Fruit fly (Drosophila melanogaster): ENCODE measurements around the gene CG32024.
A peak's percentile ranks its signal among the peaks of the same experiment; 100 is the strongest.

Gene CG32024

dm6 chr3L:8839563-8840425 is 32.4 kb downstream of the CG32024 start (continued):
- TF ChIP-seq gsb-n (tag; optimal IDR thresholded peaks at IDR 0.05): peak; percentile 35
- no peak for TF ChIP-seq CG3995 (GFP tag; optimal IDR thresholded peaks at IDR 0.05)
- TF ChIP-seq salm (tag; optimal IDR thresholded peaks at IDR 0.05): no peak
- no peak for TF ChIP-seq CG10959 (GFP tag; IDR thresholded peaks at IDR 0.05)
- TF ChIP-seq phol (tag; optimal IDR thresholded peaks at IDR 0.05): peak; percentile 35
- TF ChIP-seq pros (GFP tag; optimal IDR thresholded peaks at IDR 0.05): peak; percentile 45
- no peak for TF ChIP-seq Eip74EF (GFP tag; optimal IDR thresholded peaks at IDR 0.05)
- TF ChIP-seq tgo (GFP tag; IDR thresholded peaks at IDR 0.05): no peak
- peak; percentile 3 for TF ChIP-seq CG30403 (GFP tag; optimal IDR thresholded peaks at IDR 0.05)
- TF ChIP-seq CG16779 (GFP tag; IDR thresholded peaks at IDR 0.05): no peak
- TF ChIP-seq CG8388 (GFP tag; optimal IDR thresholded peaks at IDR 0.05): peak; percentile 20
- no peak for TF ChIP-seq sim (GFP tag; IDR thresholded peaks at IDR 0.05)
- no peak for TF ChIP-seq NfI (GFP tag; optimal IDR thresholded peaks at IDR 0.05)
- TF ChIP-seq CG17361 (GFP tag; IDR thresholded peaks at IDR 0.05): peak; percentile 59; the same call in 2 of the 3 replicates
- TF ChIP-seq Oli (tag; optimal IDR thresholded peaks at IDR 0.05): peak; percentile 14
- peak; percentile 20 for TF ChIP-seq CG2678 (tag; optimal IDR thresholded peaks at IDR 0.05)
- TF ChIP-seq bbx (GFP tag; IDR thresholded peaks at IDR 0.05; ENCODE audit: partially characterized antibody): no peak
- peak; percentile 22 for TF ChIP-seq fd96Cb (tag; optimal IDR thresholded peaks at IDR 0.05)
- TF ChIP-seq CG11504 (tag; optimal IDR thresholded peaks at IDR 0.05): peak; percentile 5

dm6 chr3L:8841757-8842156 is 34.4 kb downstream of the CG32024 start:
- peak; percentile 48 for TF ChIP-seq CG13624 (GFP tag; optimal IDR thresholded peaks at IDR 0.05)
- peak; percentile 87 for TF ChIP-seq CG11504 (tag; optimal IDR thresholded peaks at IDR 0.05)
- TF ChIP-seq CG13424 (tag; optimal IDR thresholded peaks at IDR 0.05): peak; percentile 75
- TF ChIP-seq wek (GFP tag; optimal IDR thresholded peaks at IDR 0.05): peak; percentile 24
- peak; percentile 69 for TF ChIP-seq CG17829 (tag; optimal IDR thresholded peaks at IDR 0.05)
- peak; percentile 66 for TF ChIP-seq HmgZ (tag; optimal IDR thresholded peaks at IDR 0.05)
- TF ChIP-seq Dip2 (GFP tag; IDR thresholded peaks at IDR 0.05): no peak
- peak; percentile 78; the same call in 1 of the 3 replicates for TF ChIP-seq CG11456 (GFP tag; IDR thresholded peaks at IDR 0.05)
- TF ChIP-seq CG14860 (GFP tag; IDR thresholded peaks at IDR 0.05; ENCODE audit: partially characterized antibody): no peak
- peak; percentile 76 for TF ChIP-seq CG10209 (GFP tag; optimal IDR thresholded peaks at IDR 0.05)
- TF ChIP-seq CG2889 (GFP tag; IDR thresholded peaks at IDR 0.05): peak; percentile 26; the same call in 1 of the 3 replicates
- TF ChIP-seq CG17568 (GFP tag; optimal IDR thresholded peaks at IDR 0.05): peak; percentile 61
- peak; percentile 62; the same call in 2 of the 3 replicates for TF ChIP-seq CG7357 (GFP tag; IDR thresholded peaks at IDR 0.05)
- TF ChIP-seq H15 (GFP tag; IDR thresholded peaks at IDR 0.05): peak; percentile 70
- TF ChIP-seq disco-r (GFP tag; optimal IDR thresholded peaks at IDR 0.05): peak; percentile 30
- no peak for TF ChIP-seq GATAe (GFP tag; conservative IDR thresholded peaks at IDR 0.05)
- TF ChIP-seq CG7786 (GFP tag; optimal IDR thresholded peaks at IDR 0.05): peak; percentile 61
- TF ChIP-seq ewg (GFP tag; optimal IDR thresholded peaks at IDR 0.05): peak; percentile 54
- no peak for TF ChIP-seq Lim3 (GFP tag; IDR thresholded peaks at IDR 0.05)
- TF ChIP-seq CG12299 (tag; optimal IDR thresholded peaks at IDR 0.05): peak; percentile 62
- TF ChIP-seq abd-A (tag; optimal IDR thresholded peaks at IDR 0.05): no peak
- TF ChIP-seq CG1233 (GFP tag; optimal IDR thresholded peaks at IDR 0.05): peak; percentile 61
- no peak for TF ChIP-seq CG6791 (GFP tag; IDR thresholded peaks at IDR 0.05; ENCODE audit: partially characterized antibody)
- TF ChIP-seq dm (GFP tag; optimal IDR thresholded peaks at IDR 0.05): peak; percentile 25
- TF ChIP-seq CG14050 (GFP tag; IDR thresholded peaks at IDR 0.05): peak; percentile 63
- peak; percentile 78 for TF ChIP-seq Mrtf (GFP tag; IDR thresholded peaks at IDR 0.05)
- peak; percentile 42 for TF ChIP-seq CG10462 (GFP tag; optimal IDR thresholded peaks at IDR 0.05)
- TF ChIP-seq lbe (GFP tag; optimal IDR thresholded peaks at IDR 0.05): no peak
- peak; percentile 76 for TF ChIP-seq lilli (GFP tag; optimal IDR thresholded peaks at IDR 0.05)
- peak; percentile 60; the same call in 1 of the 3 replicates for TF ChIP-seq otp (GFP tag; IDR thresholded peaks at IDR 0.05)

Measured in whole organism, embryonic.